Fruit fly (Drosophila melanogaster) whole organism, adult: ENCODE data around the gene CG44574.
A peak's percentile ranks its signal among the peaks of the same experiment; 100 is the strongest.

Source experiments
- CG11617 ChIP-seq: fragments of 200-800 bp; sonication (Bioruptor generic); optimal IDR thresholded peaks from 2 replicates; lab custom pipeline; 2017; ENCODE audit warnings: mild to moderate bottlenecking, missing biosample characterization, missing genetic modification reagents, missing genetic modification characterization
- CG12768 ChIP-seq: fragments of 200-800 bp; sonication (Bioruptor generic); optimal IDR thresholded peaks from 2 replicates; lab custom pipeline; 2017; ENCODE audit warnings: missing biosample characterization, missing genetic modification characterization, mild to moderate bottlenecking, moderate library complexity, missing genetic modification reagents
- CG14711 ChIP-seq: fragments of 200-800 bp; sonication (Bioruptor generic); optimal IDR thresholded peaks from 2 replicates; lab custom pipeline; 2018; ENCODE audit warnings: missing biosample characterization, mild to moderate bottlenecking, missing genetic modification characterization, moderate library complexity
- CG1620 ChIP-seq: fragments of 200-800 bp; sonication (Bioruptor generic); optimal IDR thresholded peaks from 2 replicates; lab custom pipeline; 2016; ENCODE audit warnings: missing biosample characterization, missing genetic modification characterization
- CG33017 ChIP-seq: fragments of 200-800 bp; sonication (Bioruptor generic); optimal IDR thresholded peaks from 2 replicates; lab custom pipeline; 2018; ENCODE audit warnings: missing biosample characterization, mild to moderate bottlenecking, missing genetic modification characterization, moderate library complexity
- CG5204 ChIP-seq: fragments of 200-800 bp; sonication (Bioruptor generic); optimal IDR thresholded peaks from 2 replicates; lab custom pipeline; 2016; ENCODE audit warnings: missing biosample characterization, missing genetic modification characterization
- CG7045 ChIP-seq: fragments of 200-800 bp; sonication (Bioruptor generic); optimal IDR thresholded peaks from 2 replicates; lab custom pipeline; 2017; ENCODE audit warnings: missing biosample characterization, mild to moderate bottlenecking, missing genetic modification characterization
- CG7101 ChIP-seq: fragments of 200-800 bp; sonication (Bioruptor generic); optimal IDR thresholded peaks from 2 replicates; lab custom pipeline; 2018; ENCODE audit warnings: missing biosample characterization, mild to moderate bottlenecking, missing genetic modification characterization, moderate library complexity
- Clk ChIP-seq: fragments of 200-800 bp; sonication (Bioruptor generic); optimal IDR thresholded peaks from 2 replicates; lab custom pipeline; 2017; ENCODE audit warnings: missing biosample characterization, missing genetic modification characterization
- Crg-1 ChIP-seq: fragments of 200-800 bp; sonication (Bioruptor generic); optimal IDR thresholded peaks from 2 replicates; lab custom pipeline; 2016; ENCODE audit warnings: missing biosample characterization, missing genetic modification characterization
- Hr96 ChIP-seq: fragments of 200-800 bp; sonication (Bioruptor generic); optimal IDR thresholded peaks from 2 replicates; lab custom pipeline; 2016; ENCODE audit warnings: missing biosample characterization, missing genetic modification characterization
- Mnt ChIP-seq: fragments of 200-800 bp; sonication (Bioruptor generic); optimal IDR thresholded peaks from 2 replicates; lab custom pipeline; 2016; ENCODE audit warnings: missing biosample characterization, mild to moderate bottlenecking, missing genetic modification characterization
- bab1 ChIP-seq: fragments of 200-800 bp; sonication (Bioruptor generic); optimal IDR thresholded peaks from 3 replicates; lab custom pipeline; 2019; ENCODE audit warnings: missing biosample characterization, mild to moderate bottlenecking, missing genetic modification characterization, moderate library complexity
- cic ChIP-seq: fragments of 200-800 bp; sonication (Bioruptor generic); optimal IDR thresholded peaks from 2 replicates; lab custom pipeline; 2017; ENCODE audit warnings: missing biosample characterization, mild to moderate bottlenecking, missing genetic modification characterization, moderate library complexity
- cnc ChIP-seq, 2 experiments: fragments of >200 bp; optimal IDR thresholded peaks; 2 replicates each; lab custom pipeline; 2017
- kay ChIP-seq: fragments of 200-800 bp; sonication (Bioruptor generic); peaks from one replicate; lab custom pipeline; 2016; ENCODE audit warnings: missing biosample characterization, missing genetic modification characterization, borderline replicate concordance
- ovo ChIP-seq: fragments of 200-800 bp; sonication (Bioruptor generic); optimal IDR thresholded peaks from 2 replicates; lab custom pipeline; 2016; ENCODE audit warnings: missing biosample characterization, missing genetic modification characterization
- pad ChIP-seq: fragments of 200-800 bp; sonication (Bioruptor generic); optimal IDR thresholded peaks from 3 replicates; lab custom pipeline; 2017; ENCODE audit warnings: missing biosample characterization, missing genetic modification characterization, mild to moderate bottlenecking, moderate library complexity, missing genetic modification reagents
- tj ChIP-seq: fragments of 200-800 bp; sonication (Bioruptor generic); optimal IDR thresholded peaks from 3 replicates; lab custom pipeline; 2017; ENCODE audit warnings: missing biosample characterization, mild to moderate bottlenecking, missing genetic modification characterization, moderate library complexity
- toe ChIP-seq: fragments of 200-800 bp; sonication (Bioruptor generic); optimal IDR thresholded peaks from 2 replicates; lab custom pipeline; 2016; ENCODE audit warnings: missing biosample characterization, missing genetic modification characterization

The CG44574 gene

dm6 chr2L:5892762-5893161 lies 9.2 kb downstream of the CG44574 start, which contains the start of gene Acp26Ab:
Gene Acp26Ab, minus strand, starts transcription at chr2L:5892862.
- TF ChIP-seq Hr96 (GFP tag; lab: Kevin White, UChicago) (no peak), cic (GFP tag; lab: Kevin White, UChicago) (no peak), toe (GFP tag; lab: Kevin White, UChicago) (no peak), CG33017 (tag; lab: Kevin White, UChicago) (no peak), ovo (no peak), CG14711 (tag; lab: Kevin White, UChicago) (no peak), CG7045 (no peak), cnc (optimal IDR thresholded peaks at IDR 0.05; lab: Kevin White, UChicago) (no peak), Clk (GFP tag; lab: Kevin White, UChicago) (no peak), tj (no peak), CG1620 (GFP tag; lab: Kevin White, UChicago) (no peak), CG11617 (GFP tag; lab: Kevin White, UChicago) (no peak), kay (GFP tag; lab: Kevin White, UChicago) (no peak), CG12768 (no peak), Crg-1 (no peak), CG7101 (tag; lab: Kevin White, UChicago) (no peak)

dm6 chr2L:5893796-5894195 lies 10.3 kb downstream of the CG44574 start, which contains the start of gene Acp26Aa:
Gene Acp26Aa, minus strand, starts transcription at chr2L:5893896.
- no peak for TF ChIP-seq CG7101 (tag; lab: Kevin White, UChicago)
- no peak for TF ChIP-seq Hr96 (GFP tag; lab: Kevin White, UChicago)
- TF ChIP-seq tj: peak; percentile 68
- no peak for TF ChIP-seq pad
- no peak for TF ChIP-seq CG14711 (tag; lab: Kevin White, UChicago)
- no peak for TF ChIP-seq cnc (optimal IDR thresholded peaks at IDR 0.05; lab: Kevin White, UChicago)
- no peak for TF ChIP-seq kay (GFP tag; lab: Kevin White, UChicago)

dm6 chr2L:5894533-5894932 lies 11.0 kb downstream of the CG44574 start:
- no peak for TF ChIP-seq CG14711 (tag; lab: Kevin White, UChicago)
- no peak for TF ChIP-seq cic (GFP tag; lab: Kevin White, UChicago)
- no peak for TF ChIP-seq Crg-1
- TF ChIP-seq Hr96 (GFP tag; lab: Kevin White, UChicago): no peak

dm6 chr2L:5899170-5899708 lies 15.7 kb downstream of the CG44574 start:
- TF ChIP-seq CG5204 (GFP tag; lab: Kevin White, UChicago): no peak
- peak; percentile 31 for TF ChIP-seq cic (GFP tag; lab: Kevin White, UChicago)
- no peak for TF ChIP-seq Clk (GFP tag; lab: Kevin White, UChicago)
- TF ChIP-seq tj: peak; percentile 98
- peak; percentile 29 for TF ChIP-seq bab1

dm6 chr2L:5901553-5901952 lies 18.0 kb downstream of the CG44574 start:
- no peak for TF ChIP-seq CG12768
- no peak for TF ChIP-seq toe (GFP tag; lab: Kevin White, UChicago)
- no peak for TF ChIP-seq CG14711 (tag; lab: Kevin White, UChicago)
- TF ChIP-seq CG33017 (tag; lab: Kevin White, UChicago): no peak
- TF ChIP-seq bab1: no peak
- TF ChIP-seq pad: no peak
- TF ChIP-seq CG7045: no peak
- no peak for TF ChIP-seq tj
- TF ChIP-seq cic (GFP tag; lab: Kevin White, UChicago): no peak
- TF ChIP-seq CG1620 (GFP tag; lab: Kevin White, UChicago): no peak
- TF ChIP-seq cnc (optimal IDR thresholded peaks at IDR 0.05; lab: Kevin White, UChicago): no peak
- no peak for TF ChIP-seq CG11617 (GFP tag; lab: Kevin White, UChicago)
- no peak for TF ChIP-seq CG5204 (GFP tag; lab: Kevin White, UChicago)
- no peak for TF ChIP-seq ovo

- no peak for TF ChIP-seq CG5204 (GFP tag; lab: Kevin White, UChicago)
- TF ChIP-seq Crg-1: no peak
- TF ChIP-seq CG7045: no peak
- no peak for TF ChIP-seq CG12768
- no peak for TF ChIP-seq pad
- TF ChIP-seq CG7101 (tag; lab: Kevin White, UChicago): no peak
- no peak for TF ChIP-seq CG14711 (tag; lab: Kevin White, UChicago)
- TF ChIP-seq kay (GFP tag; lab: Kevin White, UChicago): no peak
- TF ChIP-seq Mnt: no peak
- TF ChIP-seq Clk (GFP tag; lab: Kevin White, UChicago): no peak
- TF ChIP-seq ovo: no peak
- TF ChIP-seq tj: no peak
- TF ChIP-seq CG11617 (GFP tag; lab: Kevin White, UChicago): no peak
- TF ChIP-seq bab1: no peak
- no peak for TF ChIP-seq CG33017 (tag; lab: Kevin White, UChicago)
These were observed 19.4 kb downstream of the CG44574 start for dm6 chr2L:5902898-5903297.

- TF ChIP-seq Hr96 (GFP tag; lab: Kevin White, UChicago) (no peak), kay (GFP tag; lab: Kevin White, UChicago) (no peak), CG12768 (no peak), CG7045 (no peak), CG33017 (tag; lab: Kevin White, UChicago) (no peak), bab1 (no peak)
These were observed 21.0 kb downstream of the CG44574 start, which contains the start of gene CG9021 for dm6 chr2L:5904585-5904984. Gene CG9021, minus strand, starts transcription at chr2L:5904689.
